Fruit fly (Drosophila melanogaster) whole organism: Measurements from ENCODE around the gene CG31549.

ENCODE experiments used
- CG8478 ChIP-seq: fragments of >200 bp; optimal IDR thresholded peaks from 2 replicates; lab custom pipeline; 2018; ENCODE audit warnings: inconsistent platforms
- Dll ChIP-seq: fragments of >200 bp; optimal IDR thresholded peaks from 2 replicates; lab custom pipeline; 2017
- EcR ChIP-seq, 2 experiments: fragments of >200 bp; optimal IDR thresholded peaks; 2 replicates each; lab custom pipeline; 2017; ENCODE audit warnings: missing biosample characterization in 2 of 2, missing genetic modification characterization in 2 of 2, missing genetic modification reagents in 2 of 2
- pan ChIP-seq: fragments of >200 bp; optimal IDR thresholded peaks from 2 replicates; lab custom pipeline; 2017
- psq ChIP-seq: fragments of >200 bp; optimal IDR thresholded peaks from 2 replicates; lab custom pipeline; 2017
- usp ChIP-seq: fragments of >200 bp; optimal IDR thresholded peaks from 2 replicates; lab custom pipeline; 2017; ENCODE audit warnings: missing biosample characterization, missing genetic modification characterization, mixed read lengths

The CG31549 gene

dm6 chr3R:5671795-5672657 lies 40.0 kb downstream of the CG31549 start:
- TF ChIP-seq CG8478 (no peak), psq (lab: Kevin White, UChicago) (no peak), usp (GFP tag; lab: Kevin White, UChicago) (no peak)

DNA sequence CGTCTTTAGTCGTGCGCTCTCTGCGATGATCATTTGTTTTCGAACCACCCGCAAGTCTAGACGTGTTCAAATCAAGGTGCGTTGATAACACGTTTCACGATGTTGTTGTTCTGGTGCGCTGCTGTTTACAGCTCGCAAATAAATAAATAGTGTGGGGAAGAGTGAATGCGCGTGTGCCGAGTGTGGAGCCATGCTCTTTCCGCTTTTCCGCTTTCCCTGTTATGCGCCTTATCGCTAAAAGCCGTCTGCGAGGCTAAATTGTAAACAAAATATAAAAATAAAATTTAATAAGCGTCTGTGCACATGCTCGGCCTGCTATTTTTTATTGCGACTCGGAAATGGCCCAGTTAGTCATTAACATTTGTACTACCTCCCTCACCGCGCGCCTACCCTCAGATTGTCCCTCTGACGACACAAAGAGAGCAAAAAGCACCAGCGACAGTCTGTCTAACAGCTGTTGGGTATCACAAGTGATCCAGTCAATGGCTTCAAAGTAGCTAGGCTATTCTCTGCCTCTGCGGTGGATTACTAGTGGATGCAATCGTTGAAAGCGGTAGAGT lies 40.7 kb downstream of the CG31549 start:
- TF ChIP-seq pan (lab: Kevin White, UChicago) (no peak), psq (lab: Kevin White, UChicago) (no peak), EcR (GFP tag; optimal IDR thresholded peaks at IDR 0.05; lab: Kevin White, UChicago) (no peak), usp (GFP tag; lab: Kevin White, UChicago) (no peak), CG8478 (no peak), Dll (no peak)

dm6 chr3R:5682238-5682637 lies 50.2 kb downstream of the CG31549 start:
- TF ChIP-seq CG8478 = no peak
- no peak for TF ChIP-seq Dll
- TF ChIP-seq pan (lab: Kevin White, UChicago) = no peak
- TF ChIP-seq usp (GFP tag; lab: Kevin White, UChicago) = no peak
- TF ChIP-seq psq (lab: Kevin White, UChicago) = no peak
- no peak for TF ChIP-seq EcR (GFP tag; optimal IDR thresholded peaks at IDR 0.05; lab: Kevin White, UChicago)
